Fruit fly (Drosophila melanogaster): ENCODE results near the gene CG15368.

dm6 chrX:9214576-9214975 lies 1.0 kb upstream of the CG15368 start, which contains the start of gene Obp8a:
- no peak for TF ChIP-seq CTCF (optimal IDR thresholded peaks at IDR 0.05)
- TF ChIP-seq CG8478 (optimal IDR thresholded peaks at IDR 0.05) = no peak
